Fruit fly (Drosophila melanogaster) whole organism, embryonic: ENCODE measurements around the gene CG42232.
A peak's percentile ranks its signal among the peaks of the same experiment; 100 is the strongest.

ENCODE experiments used
- Abd-B ChIP-seq: fragments of 200-800 bp; sonication (Bioruptor generic); optimal IDR thresholded peaks from 2 replicates; lab custom pipeline; 2018; ENCODE audit warnings: missing biosample characterization, mild to moderate bottlenecking, missing genetic modification characterization, moderate library complexity
- Ada2b ChIP-seq: fragments of 200-800 bp; sonication (Bioruptor generic); IDR thresholded peaks from 2 replicates; pipeline ENCODE4 v1.3.6; 2022; ENCODE audit warnings: missing biosample characterization, missing genetic modification characterization
- BEAF-32 ChIP-seq: fragments of 200-800 bp; sonication (Bioruptor generic); optimal IDR thresholded peaks from 3 replicates; lab custom pipeline; 2017; ENCODE audit warnings: missing biosample characterization, missing genetic modification characterization, mild to moderate bottlenecking, moderate library complexity, missing genetic modification reagents
- Bgb ChIP-seq: fragments of 200-800 bp; sonication (Bioruptor generic); IDR thresholded peaks from 2 replicates; pipeline ENCODE4 v1.3.6; 2022; ENCODE audit warnings: missing biosample characterization, missing genetic modification characterization; ENCODE audit not compliant: partially characterized antibody
- CG11560 ChIP-seq: fragments of 200-800 bp; sonication (Bioruptor generic); IDR thresholded peaks from 3 replicates; pipeline ENCODE4 v1.3.6; 2022; ENCODE audit warnings: missing biosample characterization, missing genetic modification characterization
- CG12155 ChIP-seq: fragments of 200-800 bp; sonication (Bioruptor generic); optimal IDR thresholded peaks from 3 replicates; lab custom pipeline; 2016; ENCODE audit warnings: missing biosample characterization, missing genetic modification characterization
- CG14710 ChIP-seq: fragments of 200-800 bp; sonication (Bioruptor generic); optimal IDR thresholded peaks from 3 replicates; lab custom pipeline; 2019; ENCODE audit warnings: missing biosample characterization, mild to moderate bottlenecking, missing genetic modification characterization, moderate library complexity
- CG16813 ChIP-seq: fragments of 200-800 bp; sonication (Bioruptor generic); IDR thresholded peaks from 3 replicates; pipeline ENCODE4 v1.3.6; 2022; ENCODE audit warnings: missing biosample characterization, missing genetic modification characterization; ENCODE audit not compliant: partially characterized antibody
- CG17361 ChIP-seq: fragments of 200-800 bp; sonication (Bioruptor generic); IDR thresholded peaks from 3 replicates; pipeline ENCODE4 v1.3.6; 2022; ENCODE audit warnings: missing biosample characterization, missing genetic modification characterization
- CG18262 ChIP-seq: fragments of 200-800 bp; optimal IDR thresholded peaks from 3 replicates; lab custom pipeline; 2019; ENCODE audit warnings: missing biosample characterization, mild to moderate bottlenecking, missing genetic modification characterization, moderate library complexity
- CG18764 ChIP-seq: fragments of 200-800 bp; sonication (Bioruptor generic); optimal IDR thresholded peaks from 3 replicates; lab custom pipeline; 2016; ENCODE audit warnings: missing biosample characterization, missing genetic modification characterization
- CG2678 ChIP-seq: fragments of 200-800 bp; sonication (Bioruptor generic); optimal IDR thresholded peaks from 3 replicates; lab custom pipeline; 2019; ENCODE audit warnings: missing biosample characterization, mild to moderate bottlenecking, missing genetic modification characterization, moderate library complexity
- CG31441 ChIP-seq: fragments of 200-800 bp; sonication (Bioruptor generic); IDR thresholded peaks from 2 replicates; pipeline ENCODE4 v1.3.6; 2022; ENCODE audit warnings: missing biosample characterization, missing genetic modification characterization
- CG3726 ChIP-seq: fragments of 200-800 bp; sonication (Bioruptor generic); IDR thresholded peaks from 3 replicates; pipeline ENCODE4, ENCODE4 v1.3.6; 2022; ENCODE audit warnings: missing biosample characterization, missing genetic modification characterization
- CG3847 ChIP-seq: fragments of 200-800 bp; sonication (Bioruptor generic); IDR thresholded peaks from 2 replicates; pipeline ENCODE4 v1.3.6; 2022; ENCODE audit warnings: missing biosample characterization, missing genetic modification characterization
- CG6254 ChIP-seq: fragments of 200-800 bp; sonication (Bioruptor generic); optimal IDR thresholded peaks from 3 replicates; lab custom pipeline; 2017; ENCODE audit warnings: mild to moderate bottlenecking, missing biosample characterization, missing genetic modification reagents, missing genetic modification characterization
- CG6683 ChIP-seq: fragments of 200-800 bp; sonication (Bioruptor generic); optimal IDR thresholded peaks from 2 replicates; lab custom pipeline; 2017; ENCODE audit warnings: missing biosample characterization, mild to moderate bottlenecking, missing genetic modification characterization, missing genetic modification reagents
- CG6854 ChIP-seq: fragments of 200-800 bp; sonication (Bioruptor generic); optimal IDR thresholded peaks from 3 replicates; lab custom pipeline; 2017; ENCODE audit warnings: missing biosample characterization, mild to moderate bottlenecking, missing genetic modification characterization
- CG7372 ChIP-seq: fragments of 200-800 bp; sonication (Bioruptor generic); IDR thresholded peaks from 2 replicates; pipeline ENCODE4 v1.3.6; 2022; ENCODE audit warnings: missing biosample characterization, missing genetic modification characterization
- CHES-1-like ChIP-seq: fragments of 200-800 bp; sonication (Bioruptor generic); optimal IDR thresholded peaks from 2 replicates; lab custom pipeline; 2016; ENCODE audit warnings: missing biosample characterization, missing genetic modification characterization
- Dad ChIP-seq: fragments of 200-800 bp; sonication (Bioruptor generic); optimal IDR thresholded peaks from 3 replicates; lab custom pipeline; 2016; ENCODE audit warnings: missing biosample characterization, missing genetic modification characterization
- Dll ChIP-seq: fragments of 200-800 bp; sonication (Bioruptor generic); IDR thresholded peaks from 4 replicates; pipeline ENCODE4 v1.3.6; 2022; ENCODE audit warnings: missing biosample characterization, missing genetic modification characterization; ENCODE audit not compliant: partially characterized antibody
- E2f1 ChIP-seq: fragments of 200-800 bp; sonication (Bioruptor generic); IDR thresholded peaks from 2 replicates; pipeline ENCODE4 v1.3.6; 2022; ENCODE audit warnings: missing biosample characterization, missing genetic modification characterization
- Elba2 ChIP-seq: fragments of 200-800 bp; sonication (Bioruptor generic); optimal IDR thresholded peaks from 3 replicates; lab custom pipeline; 2016; ENCODE audit warnings: missing biosample characterization, missing genetic modification characterization
- Ets97D ChIP-seq: fragments of 200-800 bp; sonication (Bioruptor generic); optimal IDR thresholded peaks from 3 replicates; lab custom pipeline; 2016; ENCODE audit warnings: missing biosample characterization, missing genetic modification characterization
- Fer3 ChIP-seq: fragments of 200-800 bp; sonication (Bioruptor generic); optimal IDR thresholded peaks from 2 replicates; lab custom pipeline; 2018; ENCODE audit warnings: missing biosample characterization, mild to moderate bottlenecking, missing genetic modification characterization, moderate library complexity
- Gug ChIP-seq: fragments of 200-800 bp; sonication (Bioruptor generic); IDR thresholded peaks from 4 replicates; pipeline ENCODE4 v1.3.6; 2022; ENCODE audit warnings: missing biosample characterization, missing genetic modification characterization
- Med ChIP-seq: fragments of 200-800 bp; sonication (Bioruptor generic); peaks from one replicate; lab custom pipeline; 2016; ENCODE audit warnings: missing biosample characterization, missing genetic modification characterization, mild to moderate bottlenecking, inconsistent platforms, moderate library complexity
- Myb ChIP-seq: fragments of 200-800 bp; sonication (Bioruptor generic); optimal IDR thresholded peaks from 2 replicates; lab custom pipeline; 2016; ENCODE audit warnings: missing biosample characterization, missing genetic modification characterization
- Neu2 ChIP-seq: fragments of 200-800 bp; sonication (Bioruptor generic); optimal IDR thresholded peaks from 3 replicates; lab custom pipeline; 2016; ENCODE audit warnings: missing biosample characterization, missing genetic modification characterization, borderline replicate concordance
- NfI ChIP-seq: fragments of 200-800 bp; sonication (Bioruptor generic); optimal IDR thresholded peaks from 3 replicates; lab custom pipeline; 2018; ENCODE audit warnings: missing biosample characterization, mild to moderate bottlenecking, missing genetic modification characterization, moderate library complexity
- Oaz ChIP-seq: fragments of 200-800 bp; sonication (Bioruptor generic); IDR thresholded peaks from 2 replicates; pipeline ENCODE4 v1.3.6; 2022; ENCODE audit warnings: missing biosample characterization, missing genetic modification characterization
- Optix ChIP-seq: fragments of 200-800 bp; sonication (Bioruptor generic); IDR thresholded peaks from 3 replicates; pipeline ENCODE4 v1.3.6; 2022; ENCODE audit warnings: missing biosample characterization, missing genetic modification characterization
- Trl ChIP-seq, 3 experiments: fragments of >200 bp in 2 of 3; fragments of 200-800 bp in 1 of 3; sonication (Bioruptor generic) in 1 of 3; optimal IDR thresholded peaks; 2 replicates in 1 of 3; 3 replicates in 2 of 3; lab custom pipeline; 2016 to 2017; ENCODE audit warnings: missing biosample characterization in 1 of 3, missing genetic modification characterization in 1 of 3
- ab ChIP-seq: fragments of 200-800 bp; sonication (Bioruptor generic); optimal IDR thresholded peaks from 2 replicates; lab custom pipeline; 2016; ENCODE audit warnings: missing biosample characterization, missing genetic modification characterization
- ara ChIP-seq: fragments of 200-800 bp; sonication (Bioruptor generic); IDR thresholded peaks from 2 replicates; pipeline ENCODE4 v1.3.6; 2022; ENCODE audit warnings: missing biosample characterization, missing genetic modification characterization
- bcd ChIP-seq: fragments of 200-800 bp; sonication (Bioruptor generic); optimal IDR thresholded peaks from 2 replicates; lab custom pipeline; 2017; ENCODE audit warnings: missing biosample characterization, mild to moderate bottlenecking, missing genetic modification characterization
- chinmo ChIP-seq: fragments of 200-800 bp; sonication (Bioruptor generic); IDR thresholded peaks from 4 replicates; pipeline ENCODE4 v1.3.6; 2022; ENCODE audit warnings: missing biosample characterization, missing genetic modification characterization; ENCODE audit not compliant: partially characterized antibody
- chm ChIP-seq: fragments of 200-800 bp; sonication (Bioruptor generic); IDR thresholded peaks from 2 replicates; pipeline ENCODE4 v1.3.6; 2022; ENCODE audit warnings: missing biosample characterization, missing genetic modification characterization
- kni ChIP-seq: fragments of 200-800 bp; sonication (Bioruptor generic); optimal IDR thresholded peaks from 3 replicates; lab custom pipeline; 2017; ENCODE audit warnings: mild to moderate bottlenecking, missing biosample characterization, missing genetic modification reagents, missing genetic modification characterization
- nmo ChIP-seq: fragments of 200-800 bp; sonication (Bioruptor generic); optimal IDR thresholded peaks from 2 replicates; lab custom pipeline; 2018; ENCODE audit warnings: missing biosample characterization, mild to moderate bottlenecking, missing genetic modification characterization, moderate library complexity
- pros ChIP-seq: fragments of 200-800 bp; sonication (Bioruptor generic); optimal IDR thresholded peaks from 3 replicates; lab custom pipeline; 2019; ENCODE audit warnings: missing biosample characterization, mild to moderate bottlenecking, missing genetic modification characterization, moderate library complexity
- pzg ChIP-seq: fragments of 200-800 bp; sonication (Bioruptor generic); optimal IDR thresholded peaks from 3 replicates; lab custom pipeline; 2018; ENCODE audit warnings: missing biosample characterization, mild to moderate bottlenecking, missing genetic modification characterization, moderate library complexity
- so ChIP-seq: fragments of 200-800 bp; sonication (Bioruptor generic); IDR thresholded peaks from 3 replicates; pipeline ENCODE4 v1.3.6; 2022; ENCODE audit warnings: missing biosample characterization, missing genetic modification characterization
- stwl ChIP-seq: fragments of 200-800 bp; sonication (Bioruptor generic); optimal IDR thresholded peaks from 3 replicates; lab custom pipeline; 2018; ENCODE audit warnings: missing biosample characterization, mild to moderate bottlenecking, missing genetic modification characterization, moderate library complexity
- tap ChIP-seq: fragments of 200-800 bp; optimal IDR thresholded peaks from 3 replicates; lab custom pipeline; 2019; ENCODE audit warnings: missing biosample characterization, mild to moderate bottlenecking, missing genetic modification characterization, moderate library complexity
- usp ChIP-seq: fragments of >200 bp; optimal IDR thresholded peaks from 2 replicates; lab custom pipeline; 2017; ENCODE audit warnings: missing biosample characterization, missing genetic modification characterization
- vfl ChIP-seq: fragments of 200-800 bp; sonication (Bioruptor generic); optimal IDR thresholded peaks from 2 replicates; lab custom pipeline; 2016; ENCODE audit warnings: missing biosample characterization, missing genetic modification characterization
- zen2 ChIP-seq: fragments of 200-800 bp; sonication (Bioruptor generic); IDR thresholded peaks from 3 replicates; pipeline ENCODE4 v1.3.6; 2022; ENCODE audit warnings: missing biosample characterization, missing genetic modification characterization; ENCODE audit not compliant: partially characterized antibody

CG42232 gene

dm6 chr3R:16483877-16484417, 14.5 kb upstream of the CG42232 start, which contains the start of gene Der-2 (continued):
- TF ChIP-seq Dll (GFP tag; lab: Robert Waterston, UW) (peak; percentile 94), CG12155 (GFP tag; lab: Kevin White, UChicago) (no peak), Ada2b (GFP tag; lab: Robert Waterston, UW) (no peak), CG6254 (no peak), CG6854 (no peak), Neu2 (GFP tag; lab: Kevin White, UChicago) (no peak), chinmo (GFP tag; lab: Robert Waterston, UW) (peak; percentile 92; the same call in 3 of the 4 replicates), NfI (GFP tag; lab: Kevin White, UChicago) (no peak), CG3726 (GFP tag; lab: Robert Waterston, UW) (no peak), nmo (GFP tag; lab: Kevin White, UChicago) (peak; percentile 1), Oaz (GFP tag; lab: Robert Waterston, UW) (no peak)

dm6 chr3R:16482276-16482675, 12.8 kb upstream of the CG42232 start, which contains the start of gene Sdhaf3:
TSS of gene Sdhaf3 (minus strand) at chr3R:16482452.
- TF ChIP-seq CG7372 (GFP tag; lab: Robert Waterston, UW) (no peak), CG18262 (tag; lab: Kevin White, UChicago) (no peak), CG31441 (GFP tag; lab: Robert Waterston, UW) (no peak), CG17361 (GFP tag; lab: Robert Waterston, UW) (no peak), Med (GFP tag; lab: Kevin White, UChicago) (peak; percentile 78), CG6854 (no peak), E2f1 (GFP tag; lab: Robert Waterston, UW) (no peak), Elba2 (GFP tag; lab: Kevin White, UChicago) (no peak), CG6683 (GFP tag; lab: Kevin White, UChicago) (no peak), vfl (GFP tag; lab: Kevin White, UChicago) (peak; percentile 19), kni (GFP tag; lab: Kevin White, UChicago) (no peak), CG2678 (tag; lab: Kevin White, UChicago) (no peak), tap (tag; lab: Kevin White, UChicago) (no peak), BEAF-32 (GFP tag; lab: Kevin White, UChicago) (peak; percentile 32), pros (GFP tag; lab: Kevin White, UChicago) (no peak), chm (no peak), Myb (GFP tag; lab: Kevin White, UChicago) (peak; percentile 25), ara (no peak), Abd-B (GFP tag; lab: Kevin White, UChicago) (no peak), CG11560 (tag; lab: Robert Waterston, UW) (no peak), Trl (optimal IDR thresholded peaks at IDR 0.05; lab: Kevin White, UChicago) (no peak), Trl (GFP tag; optimal IDR thresholded peaks at IDR 0.05; lab: Kevin White, UChicago) (no peak), Bgb (GFP tag; lab: Robert Waterston, UW) (no peak), CG16813 (GFP tag; lab: Robert Waterston, UW) (0 out of 3 replicates have a peak, but pooled peaks have one; percentile 14), CG18764 (GFP tag; lab: Kevin White, UChicago) (no peak), stwl (tag; lab: Kevin White, UChicago) (peak; percentile 53), CG3847 (GFP tag; lab: Robert Waterston, UW) (peak; percentile 31; the same call in 1 of the 2 replicates), zen2 (no peak), so (GFP tag; lab: Robert Waterston, UW) (no peak), Fer3 (tag; lab: Kevin White, UChicago) (no peak), usp (GFP tag; lab: Kevin White, UChicago) (no peak), Ets97D (peak; percentile 19), pzg (peak; percentile 56), Optix (no peak), bcd (GFP tag; lab: Kevin White, UChicago) (no peak), CHES-1-like (no peak), CG14710 (peak; percentile 15), Gug (GFP tag; lab: Robert Waterston, UW) (no peak), ab (GFP tag; lab: Kevin White, UChicago) (no peak), Dad (no peak)
